Worm (Caenorhabditis elegans) whole organism, midembryonic: ENCODE results near the gene srh-231.

Source experiments
- T22C8.4 ChIP-seq: fragments of 200-800 bp; sonication (Bioruptor generic); IDR thresholded peaks from 2 replicates; pipeline ENCODE4 v1.3.6; 2022; ENCODE audit warnings: missing genetic modification characterization, missing compliant biosample characterization
- cog-1 ChIP-seq: sonication (generic microtip); optimal IDR thresholded peaks from 2 replicates; lab custom pipeline; 2016; ENCODE audit warnings: missing genetic modification characterization, missing compliant biosample characterization
- flt-1 ChIP-seq: fragments of 200-800 bp; sonication (Bioruptor generic); IDR thresholded peaks from 2 replicates; pipeline ENCODE4 v1.3.6; 2022; ENCODE audit warnings: missing genetic modification characterization, missing compliant biosample characterization
- klf-2 ChIP-seq: fragments of 200-800 bp; sonication (Bioruptor generic); conservative IDR thresholded peaks from 2 replicates; pipeline ENCODE4 v1.3.6; 2022; ENCODE audit warnings: missing genetic modification reagents, missing genetic modification characterization, missing compliant biosample characterization
- med-1 ChIP-seq: sonication (generic microtip); optimal IDR thresholded peaks from 2 replicates; lab custom pipeline; 2017; ENCODE audit warnings: missing genetic modification characterization, mild to moderate bottlenecking, missing compliant biosample characterization, antibody characterized with exemption, missing genetic modification reagents; ENCODE audit not compliant: insufficient read depth
- ref-1 ChIP-seq: fragments of 200-800 bp; sonication (Bioruptor generic); conservative IDR thresholded peaks from 2 replicates; pipeline ENCODE4 v1.3.6; 2022; ENCODE audit warnings: missing genetic modification reagents, missing genetic modification characterization, missing compliant biosample characterization
- tab-1 ChIP-seq: fragments of 200-800 bp; sonication (Bioruptor generic); IDR thresholded peaks from 2 replicates; pipeline ENCODE4 v1.3.6; 2022; ENCODE audit warnings: missing genetic modification characterization, missing compliant biosample characterization
- ztf-29 ChIP-seq: fragments of 200-800 bp; sonication (Bioruptor generic); IDR thresholded peaks from 2 replicates; pipeline ENCODE4 v1.3.6; 2022; ENCODE audit warnings: missing genetic modification reagents, missing genetic modification characterization, missing compliant biosample characterization

DNA sequence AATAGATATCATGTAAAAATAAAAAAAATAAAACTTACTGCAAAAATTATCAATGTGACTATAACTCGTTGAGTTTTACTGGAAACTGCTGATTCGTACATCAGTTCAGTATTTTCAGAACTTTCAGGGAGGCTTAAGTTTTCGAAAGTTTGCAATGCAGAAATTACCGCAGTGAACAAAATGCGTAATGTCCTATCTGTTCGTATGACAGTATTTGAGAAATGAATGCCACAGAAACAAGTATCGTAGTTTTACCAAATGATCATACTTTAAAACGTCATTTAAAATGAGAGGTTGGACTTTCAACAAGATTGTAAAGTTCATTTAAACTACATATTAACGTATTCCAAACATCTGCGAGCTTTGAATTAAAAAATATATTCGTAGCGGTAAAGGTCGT, 4.6 kb upstream of the srh-231 start, which contains the start of gene C03G6.21:
- TF ChIP-seq cog-1 (tag; lab: Kevin White, UChicago): no peak
- no peak for TF ChIP-seq med-1
- TF ChIP-seq tab-1 (GFP tag; lab: Robert Waterston, UW): no peak
- no peak for TF ChIP-seq flt-1 (GFP tag; lab: Robert Waterston, UW)
- no peak for TF ChIP-seq T22C8.4
- no peak for TF ChIP-seq ref-1 (GFP tag; lab: Robert Waterston, UW)
- no peak for TF ChIP-seq ztf-29 (GFP tag; lab: Robert Waterston, UW)
- no peak for TF ChIP-seq klf-2
